Worm (Caenorhabditis elegans) whole organism, young adult: ENCODE measurements around the gene ssq-3.

ENCODE experiments used
- K12H6.12 ChIP-seq: fragments of 200-800 bp; sonication (Bioruptor generic); optimal IDR thresholded peaks from 2 replicates; lab custom pipeline; 2018; ENCODE audit warnings: mild to moderate bottlenecking, missing genetic modification characterization, missing compliant biosample characterization
- T07F8.4 ChIP-seq: sonication (generic microtip); optimal IDR thresholded peaks from 2 replicates; lab custom pipeline; 2016; ENCODE audit warnings: mild to moderate bottlenecking, missing genetic modification characterization, moderate library complexity, missing compliant biosample characterization
- ceh-91 ChIP-seq: fragments of 200-800 bp; sonication (Bioruptor generic); IDR thresholded peaks from 2 replicates; pipeline ENCODE4 v1.3.6; 2022; ENCODE audit warnings: missing genetic modification reagents, missing genetic modification characterization, missing compliant biosample characterization
- efl-1 ChIP-seq: fragments of 150-350 bp; optimal IDR thresholded peaks from 2 replicates; lab custom pipeline; 2014; ENCODE audit warnings: missing biosample characterization, missing genetic modification reagents, missing genetic modification characterization
- ekl-4 ChIP-seq: fragments of 200-800 bp; sonication (Bioruptor generic); IDR thresholded peaks from 2 replicates; pipeline ENCODE4 v1.3.6; 2022; ENCODE audit warnings: missing genetic modification reagents, missing genetic modification characterization, missing compliant biosample characterization
- him-1 ChIP-seq: sonication (generic microtip); optimal IDR thresholded peaks from 2 replicates; lab custom pipeline; 2016; ENCODE audit warnings: missing genotype, missing genetic modification reagents, missing genetic modification characterization, missing compliant biosample characterization
- lin-35 ChIP-seq, 3 experiments: fragments of 150-350 bp in 2 of 3; sonication (generic microtip) in 1 of 3; optimal IDR thresholded peaks; 2 replicates each; lab custom pipeline; 2014 to 2018; ENCODE audit warnings: missing biosample characterization in 3 of 3, missing genetic modification characterization in 3 of 3, missing genetic modification reagents in 3 of 3
- mxl-1 ChIP-seq: sonication (generic microtip); optimal IDR thresholded peaks from 2 replicates; lab custom pipeline; 2016; ENCODE audit warnings: missing genetic modification characterization, missing compliant biosample characterization
- pha-4 ChIP-seq: fragments of 150-350 bp; sonication (generic microtip); optimal IDR thresholded peaks from 2 replicates; lab custom pipeline; 2014; ENCODE audit warnings: missing biosample characterization, missing genetic modification reagents, missing genetic modification characterization
- rcor-1 ChIP-seq: fragments of 200-800 bp; sonication (Bioruptor generic); IDR thresholded peaks from 2 replicates; pipeline ENCODE4 v1.3.6; 2022; ENCODE audit warnings: missing genetic modification reagents, missing genetic modification characterization, missing compliant biosample characterization
- snpc-4 ChIP-seq, 5 experiments: fragments of 150-350 bp in 1 of 5; sonication (generic microtip) in 4 of 5; optimal IDR thresholded peaks; 2 replicates each; lab custom pipeline; 2014 to 2018; ENCODE audit warnings: missing genetic modification characterization in 5 of 5, missing biosample characterization in 3 of 5, antibody characterized with exemption in 2 of 5, mild to moderate bottlenecking in 2 of 5, missing compliant biosample characterization in 2 of 5, missing genotype in 2 of 5, moderate library complexity in 2 of 5, missing genetic modification reagents in 1 of 5

DNA sequence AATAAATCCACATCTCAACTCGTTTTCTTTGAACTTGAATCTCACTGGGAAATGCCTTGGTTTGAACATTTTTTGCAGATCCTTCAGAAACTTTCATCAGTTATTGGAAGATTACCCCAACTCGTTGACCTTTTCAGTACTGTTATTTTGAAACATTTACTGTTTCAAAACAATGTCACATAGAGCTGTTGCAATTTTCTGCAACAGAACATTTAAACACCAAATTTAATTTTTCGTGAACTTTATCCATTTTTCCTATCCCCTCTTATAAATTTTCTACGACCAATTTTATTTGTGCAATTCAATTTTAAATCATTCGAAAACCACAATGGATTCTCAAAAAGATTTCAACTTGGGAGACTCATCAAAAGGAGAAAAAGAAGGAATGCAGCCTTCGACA lies 3.5 kb upstream of the ssq-3 start, which contains the start of gene ZC477.2:
- TF ChIP-seq rcor-1 (GFP tag; lab: Robert Waterston, UW): no peak
- no peak for TF ChIP-seq K12H6.12 (tag; lab: Kevin White, UChicago)
- no peak for TF ChIP-seq ceh-91
- TF ChIP-seq ekl-4 (GFP tag; lab: Robert Waterston, UW): no peak
- no peak for TF ChIP-seq mxl-1 (tag; lab: Kevin White, UChicago)
- TF ChIP-seq efl-1 (GFP tag; lab: Kevin White, UChicago): no peak
- no peak for TF ChIP-seq lin-35 (GFP tag; optimal IDR thresholded peaks at IDR 0.05; lab: Kevin White, UChicago)
- TF ChIP-seq snpc-4 (GFP tag; optimal IDR thresholded peaks at IDR 0.05; lab: Kevin White, UChicago): no peak
- TF ChIP-seq snpc-4 (tag; optimal IDR thresholded peaks at IDR 0.05; lab: Kevin White, UChicago): no peak
- no peak for TF ChIP-seq T07F8.4 (tag; lab: Kevin White, UChicago)
- no peak for TF ChIP-seq pha-4
- TF ChIP-seq him-1 (tag; lab: Kevin White, UChicago): no peak
